Fruit fly (Drosophila melanogaster): Measurements from ENCODE around the gene CG2162.

CG2162 gene

dm6 chr3L:3070274-3071204 is 35.5 kb downstream of the CG2162 start, which contains the start of the genes CG32486 and PAN3 (continued):
- peak; percentile 90 for TF ChIP-seq gfzf (GFP tag; optimal IDR thresholded peaks at IDR 0.05)
- no peak for TF ChIP-seq yki (optimal IDR thresholded peaks at IDR 0.05)
- TF ChIP-seq CG1832 (GFP tag; optimal IDR thresholded peaks at IDR 0.05): peak; percentile 68
- TF ChIP-seq sug (tag; optimal IDR thresholded peaks at IDR 0.05): peak; percentile 74
- TF ChIP-seq amos (GFP tag; IDR thresholded peaks at IDR 0.05; ENCODE audit: partially characterized antibody): peak; percentile 92
- peak; percentile 66 for TF ChIP-seq ash1 (GFP tag; optimal IDR thresholded peaks at IDR 0.05)
- TF ChIP-seq CG7271 (tag; optimal IDR thresholded peaks at IDR 0.05): peak; percentile 26
- peak; percentile 22; the same call in 1 of the 3 replicates for TF ChIP-seq CG11560 (tag; IDR thresholded peaks at IDR 0.05)
- TF ChIP-seq CG17802 (tag; optimal IDR thresholded peaks at IDR 0.05): no peak
- TF ChIP-seq eyg (GFP tag; optimal IDR thresholded peaks at IDR 0.05): no peak
- 0 out of 2 replicates have a peak, but pooled peaks have one; percentile 31 for TF ChIP-seq ttk (GFP tag; IDR thresholded peaks at IDR 0.05)
- TF ChIP-seq NFAT (GFP tag; IDR thresholded peaks at IDR 0.05): peak; percentile 76
- no peak for TF ChIP-seq az2 (GFP tag; optimal IDR thresholded peaks at IDR 0.05)
- TF ChIP-seq HLH54F (GFP tag; optimal IDR thresholded peaks at IDR 0.05): peak; percentile 10
- no peak for TF ChIP-seq Kr (GFP tag; optimal IDR thresholded peaks at IDR 0.05)
- TF ChIP-seq CG17612 (GFP tag; IDR thresholded peaks at IDR 0.05): no peak
- TF ChIP-seq CG15696 (tag; optimal IDR thresholded peaks at IDR 0.05): peak; percentile 17
- peak; percentile 70 for TF ChIP-seq CG6854 (GFP tag; optimal IDR thresholded peaks at IDR 0.05)
- peak; percentile 25 for TF ChIP-seq CG6765 (GFP tag; optimal IDR thresholded peaks at IDR 0.05)
- TF ChIP-seq otp (GFP tag; IDR thresholded peaks at IDR 0.05): peak; percentile 39; the same call in 1 of the 3 replicates
- TF ChIP-seq slp2 (GFP tag; optimal IDR thresholded peaks at IDR 0.05): no peak
- peak; percentile 31 for TF ChIP-seq CG9817 (tag; optimal IDR thresholded peaks at IDR 0.05)
- peak; percentile 23 for TF ChIP-seq CG3407 (GFP tag; optimal IDR thresholded peaks at IDR 0.05)
- TF ChIP-seq CG1024 (GFP tag; IDR thresholded peaks at IDR 0.05): peak; percentile 52; the same call in 1 of the 2 replicates
- TF ChIP-seq Ssrp (tag; optimal IDR thresholded peaks at IDR 0.05): peak; percentile 1
- peak; percentile 32; the same call in 1 of the 2 replicates for TF ChIP-seq Xrp1 (GFP tag; IDR thresholded peaks at IDR 0.05)
- TF ChIP-seq HLH4C (GFP tag; IDR thresholded peaks at IDR 0.05; ENCODE audit: partially characterized antibody): peak; percentile 77
- peak; percentile 51 for TF ChIP-seq dmrt11E (tag; optimal IDR thresholded peaks at IDR 0.05)
- no peak for TF ChIP-seq CG12236 (GFP tag; optimal IDR thresholded peaks at IDR 0.05)
- TF ChIP-seq eve (GFP tag; optimal IDR thresholded peaks at IDR 0.05): no peak
- peak; percentile 35 for TF ChIP-seq HmgD (GFP tag; optimal IDR thresholded peaks at IDR 0.05)
- TF ChIP-seq Elba2 (GFP tag; optimal IDR thresholded peaks at IDR 0.05): peak; percentile 1
- peak; percentile 47 for TF ChIP-seq lbe (GFP tag; optimal IDR thresholded peaks at IDR 0.05)
- TF ChIP-seq vvl (GFP tag; IDR thresholded peaks at IDR 0.05): peak; percentile 59
- peak; percentile 36 for TF ChIP-seq nau (GFP tag; optimal IDR thresholded peaks at IDR 0.05)
- TF ChIP-seq CG11456 (GFP tag; IDR thresholded peaks at IDR 0.05): 0 out of 3 replicates have a peak, but pooled peaks have one; percentile 13
- no peak for TF ChIP-seq Spps (tag; optimal IDR thresholded peaks at IDR 0.05)
- peak; percentile 94 for TF ChIP-seq Jarid2 (GFP tag; optimal IDR thresholded peaks at IDR 0.05)
- TF ChIP-seq CG7987 (GFP tag; optimal IDR thresholded peaks at IDR 0.05): peak; percentile 83
- TF ChIP-seq E2f1 (GFP tag; IDR thresholded peaks at IDR 0.05): 0 out of 2 replicates have a peak, but pooled peaks have one; percentile 10
- no peak for TF ChIP-seq CG8359 (GFP tag; optimal IDR thresholded peaks at IDR 0.05; ENCODE audit: borderline replicate concordance)
- no peak for TF ChIP-seq maf-S (GFP tag; optimal IDR thresholded peaks at IDR 0.05)
- no peak for TF ChIP-seq TFAM (GFP tag; optimal IDR thresholded peaks at IDR 0.05)
- TF ChIP-seq CG3065 (GFP tag; optimal IDR thresholded peaks at IDR 0.05): peak; percentile 3
- peak; percentile 69 for TF ChIP-seq CG7963 (GFP tag; IDR thresholded peaks at IDR 0.05; ENCODE audit: partially characterized antibody)
- TF ChIP-seq CG18599 (GFP tag; optimal IDR thresholded peaks at IDR 0.05): peak; percentile 53
- no peak for TF ChIP-seq Taf1 (GFP tag; IDR thresholded peaks at IDR 0.05)
- TF ChIP-seq CG1792 (GFP tag; optimal IDR thresholded peaks at IDR 0.05): no peak
